Fruit fly (Drosophila melanogaster): ENCODE measurements around the gene mRpL47.

The mRpL47 gene

DNA sequence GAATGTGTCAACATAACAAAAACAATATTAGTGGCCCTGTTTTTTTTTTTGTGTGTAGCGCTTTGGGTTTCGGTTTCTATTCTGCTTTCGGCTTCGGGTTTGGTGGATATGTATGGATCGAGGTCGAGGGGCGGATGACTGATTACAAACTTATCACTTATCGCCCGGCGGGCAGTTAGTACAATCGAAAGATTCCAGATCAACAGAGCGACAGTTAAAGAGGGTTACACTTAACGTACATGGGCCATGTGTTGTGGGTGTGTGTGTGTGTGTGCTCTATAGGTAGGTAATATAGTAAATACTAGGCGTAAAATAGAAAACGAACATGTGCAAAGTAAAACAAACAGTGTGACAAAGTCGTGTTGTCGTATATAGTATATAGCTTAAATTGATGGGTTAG, 33.1 kb upstream of the mRpL47 start (continued):
- TF ChIP-seq dmrt99B (tag; optimal IDR thresholded peaks at IDR 0.05), result no peak
- TF ChIP-seq CG8290 (GFP tag; optimal IDR thresholded peaks at IDR 0.05), result no peak
- TF ChIP-seq CG8290 (tag; optimal IDR thresholded peaks at IDR 0.05), result peak in 1 of 2 experiments; percentile 10
- no peak for TF ChIP-seq Side (GFP tag; optimal IDR thresholded peaks at IDR 0.05)
- no peak for TF ChIP-seq seq (GFP tag; IDR thresholded peaks at IDR 0.05)
- TF ChIP-seq CG12104 (GFP tag; optimal IDR thresholded peaks at IDR 0.05), result no peak
- TF ChIP-seq twi (tag; optimal IDR thresholded peaks at IDR 0.05), result peak; percentile 70
- TF ChIP-seq Hey (tag; optimal IDR thresholded peaks at IDR 0.05), result peak; percentile 81
- TF ChIP-seq ftz-f1 (GFP tag; optimal IDR thresholded peaks at IDR 0.05), result peak; percentile 58
- TF ChIP-seq chn (GFP tag; optimal IDR thresholded peaks at IDR 0.05), result no peak

DNA sequence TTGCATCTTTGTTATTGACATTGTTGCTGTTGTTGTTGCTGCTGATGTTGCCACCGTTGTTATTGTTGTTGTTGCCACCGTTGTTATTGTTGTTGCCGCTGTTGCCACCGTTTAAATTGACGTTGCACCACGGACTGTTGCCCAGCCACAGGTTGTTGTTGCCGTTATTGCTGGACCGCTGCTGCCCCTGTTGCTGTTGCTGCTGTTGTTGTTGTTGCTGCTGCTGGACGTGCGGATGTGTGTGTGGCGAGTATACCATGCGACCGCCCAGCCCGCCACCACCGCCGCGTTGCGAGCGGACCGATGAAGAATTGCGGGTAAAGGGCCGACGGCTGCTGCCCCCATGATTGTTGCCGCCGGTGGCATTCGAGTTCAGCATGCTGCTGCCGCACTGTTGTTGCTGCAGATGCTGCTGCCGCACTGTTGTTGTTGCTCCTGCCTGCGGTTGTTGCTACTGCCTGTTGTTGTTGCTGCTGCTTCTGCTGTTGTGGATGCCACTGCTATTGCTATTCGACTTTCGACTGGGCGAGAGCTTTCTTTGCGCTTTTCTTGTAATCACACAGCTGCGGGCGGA, 31.2 kb upstream of the mRpL47 start:
- TF ChIP-seq Hr39 (optimal IDR thresholded peaks at IDR 0.05) (no peak), ranshi (GFP tag; IDR thresholded peaks at IDR 0.05) (0 out of 2 replicates have a peak, but pooled peaks have one; percentile 15), Camta (GFP tag; optimal IDR thresholded peaks at IDR 0.05) (no peak), CG10431 (GFP tag; optimal IDR thresholded peaks at IDR 0.05) (no peak), oc (tag; optimal IDR thresholded peaks at IDR 0.05) (no peak), CG11398 (GFP tag; optimal IDR thresholded peaks at IDR 0.05) (no peak), mld (GFP tag; IDR thresholded peaks at IDR 0.05; ENCODE audit: partially characterized antibody) (no peak), CTCF (GFP tag; optimal IDR thresholded peaks at IDR 0.05) (no peak), D (optimal IDR thresholded peaks at IDR 0.05) (no peak), D (GFP tag; optimal IDR thresholded peaks at IDR 0.05) (no peak), Lhr (GFP tag; optimal IDR thresholded peaks at IDR 0.05) (no peak), eve (GFP tag; optimal IDR thresholded peaks at IDR 0.05) (no peak), CG10654 (GFP tag; optimal IDR thresholded peaks at IDR 0.05) (no peak), kah (GFP tag; optimal IDR thresholded peaks at IDR 0.05) (no peak), CG17359 (tag; optimal IDR thresholded peaks at IDR 0.05) (no peak), CG7928 (GFP tag; optimal IDR thresholded peaks at IDR 0.05) (no peak), CG7372 (GFP tag; IDR thresholded peaks at IDR 0.05) (0 out of 2 replicates have a peak, but pooled peaks have one; percentile 17), pum (GFP tag; optimal IDR thresholded peaks at IDR 0.05) (no peak), Side (GFP tag; optimal IDR thresholded peaks at IDR 0.05) (no peak), ewg (GFP tag; optimal IDR thresholded peaks at IDR 0.05) (no peak), Dek (tag; optimal IDR thresholded peaks at IDR 0.05) (no peak), CG6254 (GFP tag; optimal IDR thresholded peaks at IDR 0.05) (no peak), maf-S (GFP tag; optimal IDR thresholded peaks at IDR 0.05) (no peak), Kr (GFP tag; optimal IDR thresholded peaks at IDR 0.05) (no peak), CG17612 (GFP tag; IDR thresholded peaks at IDR 0.05) (0 out of 2 replicates have a peak, but pooled peaks have one; percentile 33), chm (GFP tag; IDR thresholded peaks at IDR 0.05) (0 out of 2 replicates have a peak, but pooled peaks have one; percentile 15), CG12659 (GFP tag; optimal IDR thresholded peaks at IDR 0.05) (no peak), Meics (GFP tag; optimal IDR thresholded peaks at IDR 0.05) (no peak), gsb-n (tag; optimal IDR thresholded peaks at IDR 0.05) (no peak), CG6791 (GFP tag; IDR thresholded peaks at IDR 0.05; ENCODE audit: partially characterized antibody) (no peak), HLH54F (GFP tag; optimal IDR thresholded peaks at IDR 0.05) (no peak), B-H2 (GFP tag; optimal IDR thresholded peaks at IDR 0.05) (no peak), unpg (GFP tag; optimal IDR thresholded peaks at IDR 0.05) (no peak), fd3F (GFP tag; optimal IDR thresholded peaks at IDR 0.05) (no peak), CG2202 (tag; optimal IDR thresholded peaks at IDR 0.05) (no peak), ken (GFP tag; IDR thresholded peaks at IDR 0.05) (no peak), sna (GFP tag; IDR thresholded peaks at IDR 0.05; ENCODE audit: partially characterized antibody) (no peak), CG13296 (GFP tag; optimal IDR thresholded peaks at IDR 0.05) (no peak), run (tag; optimal IDR thresholded peaks at IDR 0.05) (no peak), CG15269 (tag; optimal IDR thresholded peaks at IDR 0.05) (no peak), ttk (GFP tag; IDR thresholded peaks at IDR 0.05) (no peak), Rx (GFP tag; IDR thresholded peaks at IDR 0.05) (no peak)
